Worm (Caenorhabditis elegans) whole organism, late embryonic: ENCODE data around the gene cest-33.

Experiments used
- gmeb-2 ChIP-seq: sonication (generic microtip); optimal IDR thresholded peaks from 2 replicates; lab custom pipeline; 2016; ENCODE audit warnings: missing genetic modification characterization, inconsistent platforms, missing compliant biosample characterization
- lin-11 ChIP-seq: fragments of 200-800 bp; sonication (Bioruptor generic); optimal IDR thresholded peaks from 2 replicates; lab custom pipeline; 2018; ENCODE audit warnings: mild to moderate bottlenecking, missing genetic modification characterization, missing compliant biosample characterization
- nhr-11 ChIP-seq: fragments of 150-350 bp; optimal IDR thresholded peaks from 2 replicates; lab custom pipeline; 2014; ENCODE audit warnings: missing biosample characterization, missing genetic modification characterization
- unc-86 ChIP-seq: sonication (generic microtip); optimal IDR thresholded peaks from 2 replicates; lab custom pipeline; 2016; ENCODE audit warnings: missing genetic modification characterization, missing compliant biosample characterization

ce11 chrV:6353182-6353780 is 12.2 kb downstream of the cest-33 start:
- TF ChIP-seq nhr-11 (no peak), unc-86 (no peak), lin-11 (tag; lab: Kevin White, UChicago) (no peak), gmeb-2 (tag; lab: Kevin White, UChicago) (no peak)
